Fruit fly (Drosophila melanogaster) whole organism, embryonic: Measurements from ENCODE around the gene mRpL32.

Experiments
- Awh ChIP-seq: fragments of 200-800 bp; sonication (Bioruptor generic); IDR thresholded peaks from 2 replicates; pipeline ENCODE4, ENCODE4 v1.3.6; 2022; ENCODE audit warnings: missing biosample characterization, missing genetic modification characterization
- CG1024 ChIP-seq: fragments of 200-800 bp; sonication (Bioruptor generic); IDR thresholded peaks from 2 replicates; pipeline ENCODE4 v1.3.6; 2022; ENCODE audit warnings: missing biosample characterization, missing genetic modification characterization
- CG10431 ChIP-seq: fragments of 200-800 bp; sonication (Bioruptor generic); optimal IDR thresholded peaks from 3 replicates; lab custom pipeline; 2018; ENCODE audit warnings: missing biosample characterization, mild to moderate bottlenecking, missing genetic modification characterization
- CG10543 ChIP-seq: fragments of 200-800 bp; sonication (Bioruptor generic); optimal IDR thresholded peaks from 3 replicates; lab custom pipeline; 2017; ENCODE audit warnings: missing biosample characterization, mild to moderate bottlenecking, missing genetic modification characterization, moderate library complexity
- CG12104 ChIP-seq: fragments of 200-800 bp; sonication (Bioruptor generic); optimal IDR thresholded peaks from 3 replicates; lab custom pipeline; 2016; ENCODE audit warnings: missing biosample characterization, missing genetic modification characterization
- CG12299 ChIP-seq: fragments of 200-800 bp; sonication (Bioruptor generic); optimal IDR thresholded peaks from 2 replicates; lab custom pipeline; 2018; ENCODE audit warnings: missing biosample characterization, mild to moderate bottlenecking, missing genetic modification characterization
- CG13624 ChIP-seq: fragments of 200-800 bp; sonication (Bioruptor generic); optimal IDR thresholded peaks from 2 replicates; lab custom pipeline; 2016; ENCODE audit warnings: missing biosample characterization, missing genetic modification characterization
- CG15269 ChIP-seq: fragments of 200-800 bp; sonication (Bioruptor generic); optimal IDR thresholded peaks from 2 replicates; lab custom pipeline; 2018; ENCODE audit warnings: missing biosample characterization, mild to moderate bottlenecking, missing genetic modification characterization, moderate library complexity
- CG1603 ChIP-seq: fragments of 200-800 bp; sonication (Bioruptor generic); optimal IDR thresholded peaks from 2 replicates; lab custom pipeline; 2019; ENCODE audit warnings: missing biosample characterization, mild to moderate bottlenecking, missing genetic modification characterization, moderate library complexity
- CG2116 ChIP-seq: fragments of 200-800 bp; sonication (Bioruptor generic); optimal IDR thresholded peaks from 3 replicates; lab custom pipeline; 2018; ENCODE audit warnings: missing biosample characterization, mild to moderate bottlenecking, missing genetic modification characterization
- CG31224 ChIP-seq: fragments of 200-800 bp; sonication (Bioruptor generic); IDR thresholded peaks from 2 replicates; pipeline ENCODE4 v1.3.6; 2022; ENCODE audit warnings: missing biosample characterization, missing genetic modification characterization
- CG3163 ChIP-seq: fragments of 200-800 bp; sonication (Bioruptor generic); optimal IDR thresholded peaks from 3 replicates; lab custom pipeline; 2016; ENCODE audit warnings: missing biosample characterization, missing genetic modification characterization
- CG3281 ChIP-seq: fragments of 200-800 bp; sonication (Bioruptor generic); optimal IDR thresholded peaks from 3 replicates; lab custom pipeline; 2017; ENCODE audit warnings: missing biosample characterization, mild to moderate bottlenecking, missing genetic modification characterization
- CG33213 ChIP-seq: fragments of 200-800 bp; sonication (Bioruptor generic); optimal IDR thresholded peaks from 3 replicates; lab custom pipeline; 2016; ENCODE audit warnings: missing biosample characterization, missing genetic modification characterization
- CG4360 ChIP-seq: fragments of 200-800 bp; sonication (Bioruptor generic); IDR thresholded peaks from 2 replicates; pipeline ENCODE4 v1.3.6; 2022; ENCODE audit warnings: missing biosample characterization, missing genetic modification characterization
- CG4617 ChIP-seq: fragments of 200-800 bp; sonication (Bioruptor generic); optimal IDR thresholded peaks from 3 replicates; lab custom pipeline; 2016; ENCODE audit warnings: missing biosample characterization, missing genetic modification characterization, borderline replicate concordance
- CG4820 ChIP-seq: fragments of 200-800 bp; sonication (Bioruptor generic); optimal IDR thresholded peaks from 3 replicates; lab custom pipeline; 2016; ENCODE audit warnings: missing biosample characterization, missing genetic modification characterization
- CG6254 ChIP-seq: fragments of 200-800 bp; sonication (Bioruptor generic); optimal IDR thresholded peaks from 3 replicates; lab custom pipeline; 2017; ENCODE audit warnings: mild to moderate bottlenecking, missing biosample characterization, missing genetic modification reagents, missing genetic modification characterization
- CG6272 ChIP-seq: fragments of 200-800 bp; sonication (Bioruptor generic); IDR thresholded peaks from 2 replicates; pipeline ENCODE4 v1.3.6; 2022; ENCODE audit warnings: missing biosample characterization, missing genetic modification characterization
- CG8290 ChIP-seq, 3 experiments: fragments of 200-800 bp; sonication (Bioruptor generic); optimal IDR thresholded peaks; 2 replicates each; lab custom pipeline; 2016 to 2019; ENCODE audit warnings: missing biosample characterization in 3 of 3, missing genetic modification characterization in 3 of 3, mild to moderate bottlenecking in 2 of 3, moderate library complexity in 1 of 3
- Chrac-16 ChIP-seq: fragments of 200-800 bp; sonication (Bioruptor generic); optimal IDR thresholded peaks from 3 replicates; lab custom pipeline; 2016; ENCODE audit warnings: missing biosample characterization, missing genetic modification characterization
- Dek ChIP-seq: fragments of 200-800 bp; sonication (Bioruptor generic); optimal IDR thresholded peaks from 3 replicates; lab custom pipeline; 2019; ENCODE audit warnings: missing biosample characterization, mild to moderate bottlenecking, missing genetic modification characterization, moderate library complexity
- Dip2 ChIP-seq: fragments of 200-800 bp; sonication (Bioruptor generic); IDR thresholded peaks from 2 replicates; pipeline ENCODE4 v1.3.6; 2022; ENCODE audit warnings: missing biosample characterization, missing genetic modification characterization
- Ets65A ChIP-seq: fragments of 200-800 bp; sonication (Bioruptor generic); peaks from one replicate; lab custom pipeline; 2016; ENCODE audit warnings: missing biosample characterization, missing genetic modification characterization
- Fer1 ChIP-seq: fragments of 200-800 bp; sonication (Bioruptor generic); optimal IDR thresholded peaks from 2 replicates; lab custom pipeline; 2017; ENCODE audit warnings: missing biosample characterization, mild to moderate bottlenecking, missing genetic modification characterization
- Lhr ChIP-seq: fragments of 200-800 bp; sonication (Bioruptor generic); optimal IDR thresholded peaks from 3 replicates; lab custom pipeline; 2017; ENCODE audit warnings: mild to moderate bottlenecking, missing biosample characterization, missing genetic modification reagents, missing genetic modification characterization
- MESR4 ChIP-seq: fragments of 200-800 bp; sonication (Bioruptor generic); optimal IDR thresholded peaks from 2 replicates; lab custom pipeline; 2018; ENCODE audit warnings: missing biosample characterization, mild to moderate bottlenecking, missing genetic modification characterization, moderate library complexity
- Max ChIP-seq: fragments of 200-800 bp; sonication (Bioruptor generic); optimal IDR thresholded peaks from 2 replicates; lab custom pipeline; 2016; ENCODE audit warnings: missing biosample characterization, mild to moderate bottlenecking, missing genetic modification characterization
- Opbp ChIP-seq: fragments of 200-800 bp; sonication (Bioruptor generic); IDR thresholded peaks from 3 replicates; pipeline ENCODE4 v1.3.6; 2022; ENCODE audit warnings: missing biosample characterization, missing genetic modification characterization; ENCODE audit not compliant: partially characterized antibody
- Pdp1 ChIP-seq, 2 experiments: fragments of 200-800 bp; sonication (Bioruptor generic); optimal IDR thresholded peaks; 3 replicates each; lab custom pipeline; 2016; ENCODE audit warnings: missing biosample characterization in 2 of 2, missing genetic modification characterization in 2 of 2, mild to moderate bottlenecking in 1 of 2, moderate library complexity in 1 of 2
- YL-1 ChIP-seq: fragments of 200-800 bp; sonication (Bioruptor generic); optimal IDR thresholded peaks from 3 replicates; lab custom pipeline; 2017; ENCODE audit warnings: missing biosample characterization, mild to moderate bottlenecking, missing genetic modification characterization
- bigmax ChIP-seq: fragments of 200-800 bp; sonication (Bioruptor generic); optimal IDR thresholded peaks from 2 replicates; lab custom pipeline; 2018; ENCODE audit warnings: missing biosample characterization, mild to moderate bottlenecking, missing genetic modification characterization
- cg ChIP-seq: fragments of 200-800 bp; sonication (Bioruptor generic); optimal IDR thresholded peaks from 3 replicates; lab custom pipeline; 2019; ENCODE audit warnings: missing biosample characterization, mild to moderate bottlenecking, missing genetic modification characterization, moderate library complexity
- dm ChIP-seq: fragments of 200-800 bp; sonication (Bioruptor generic); optimal IDR thresholded peaks from 3 replicates; lab custom pipeline; 2016; ENCODE audit warnings: missing biosample characterization, missing genetic modification characterization
- grau ChIP-seq: fragments of 200-800 bp; optimal IDR thresholded peaks from 3 replicates; lab custom pipeline; 2019; ENCODE audit warnings: missing biosample characterization, mild to moderate bottlenecking, missing genetic modification characterization, moderate library complexity
- grn ChIP-seq: fragments of 200-800 bp; sonication (Bioruptor generic); optimal IDR thresholded peaks from 3 replicates; lab custom pipeline; 2017; ENCODE audit warnings: missing biosample characterization, missing genetic modification characterization
- her ChIP-seq: fragments of 200-800 bp; sonication (Bioruptor generic); optimal IDR thresholded peaks from 2 replicates; lab custom pipeline; 2016; ENCODE audit warnings: missing biosample characterization, missing genetic modification characterization
- insv ChIP-seq, 2 experiments: fragments of 200-800 bp; sonication (Bioruptor generic); optimal IDR thresholded peaks; 3 replicates each; lab custom pipeline; 2016 to 2018; ENCODE audit warnings: missing biosample characterization in 2 of 2, missing genetic modification characterization in 2 of 2
- kah ChIP-seq: fragments of 200-800 bp; sonication (Bioruptor generic); optimal IDR thresholded peaks from 2 replicates; lab custom pipeline; 2018; ENCODE audit warnings: missing biosample characterization, mild to moderate bottlenecking, missing genetic modification characterization
- mirr ChIP-seq: fragments of 200-800 bp; sonication (Bioruptor generic); optimal IDR thresholded peaks from 3 replicates; lab custom pipeline; 2018; ENCODE audit warnings: missing biosample characterization, mild to moderate bottlenecking, missing genetic modification characterization
- nerfin-1 ChIP-seq: fragments of 200-800 bp; sonication (Bioruptor generic); optimal IDR thresholded peaks from 3 replicates; lab custom pipeline; 2019; ENCODE audit warnings: missing biosample characterization, mild to moderate bottlenecking, missing genetic modification characterization, moderate library complexity
- p53 ChIP-seq: fragments of 200-800 bp; sonication (Bioruptor generic); optimal IDR thresholded peaks from 2 replicates; lab custom pipeline; 2016; ENCODE audit warnings: missing biosample characterization, missing genetic modification characterization
- pb ChIP-seq: fragments of 200-800 bp; sonication (Bioruptor generic); optimal IDR thresholded peaks from 3 replicates; lab custom pipeline; 2016; ENCODE audit warnings: missing biosample characterization, missing genetic modification characterization
- pzg ChIP-seq: fragments of 200-800 bp; sonication (Bioruptor generic); optimal IDR thresholded peaks from 3 replicates; lab custom pipeline; 2018; ENCODE audit warnings: missing biosample characterization, mild to moderate bottlenecking, missing genetic modification characterization, moderate library complexity
- sd ChIP-seq: fragments of 200-800 bp; sonication (Bioruptor generic); optimal IDR thresholded peaks from 3 replicates; lab custom pipeline; 2018; ENCODE audit warnings: missing biosample characterization, mild to moderate bottlenecking, missing genetic modification characterization, moderate library complexity
- so ChIP-seq: fragments of 200-800 bp; sonication (Bioruptor generic); IDR thresholded peaks from 3 replicates; pipeline ENCODE4 v1.3.6; 2022; ENCODE audit warnings: missing biosample characterization, missing genetic modification characterization
- tap ChIP-seq: fragments of 200-800 bp; optimal IDR thresholded peaks from 3 replicates; lab custom pipeline; 2019; ENCODE audit warnings: missing biosample characterization, mild to moderate bottlenecking, missing genetic modification characterization, moderate library complexity

mRpL32 gene

DNA sequence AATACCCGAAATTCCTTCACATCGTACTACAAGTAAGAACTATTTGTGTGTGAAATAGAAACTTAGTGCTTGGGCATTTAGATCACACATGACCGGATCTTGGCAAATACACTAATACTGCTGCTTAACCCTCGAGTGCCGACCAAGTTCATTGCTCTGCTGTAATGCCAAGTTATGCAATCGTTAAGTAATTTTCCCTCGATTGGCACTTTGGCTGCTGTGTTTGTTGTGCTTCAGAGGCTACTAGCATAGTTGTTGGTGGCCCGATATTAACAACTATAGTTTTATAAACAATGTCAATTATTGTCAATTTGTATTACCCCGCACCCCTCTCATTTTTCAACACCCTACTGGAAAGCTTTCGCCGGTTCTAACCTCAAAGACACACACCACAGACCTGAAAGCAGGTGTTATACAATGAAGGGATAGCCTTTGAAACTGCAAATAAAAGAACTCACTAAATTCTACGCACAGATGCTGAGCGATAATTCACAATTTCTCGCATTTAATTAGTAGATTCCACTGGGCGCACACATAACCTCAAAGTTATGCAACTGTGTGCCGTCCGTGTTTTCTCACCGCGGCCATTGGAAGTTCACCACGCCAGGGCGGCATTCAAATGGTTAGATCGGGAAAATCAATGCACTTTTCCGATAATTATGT, 34.3 kb upstream of the mRpL32 start (continued):
- peak; percentile 67 for TF ChIP-seq sd (tag; lab: Kevin White, UChicago)
- TF ChIP-seq CG33213 (GFP tag; lab: Kevin White, UChicago): peak; percentile 17
- TF ChIP-seq CG8290 (GFP tag; optimal IDR thresholded peaks at IDR 0.05; lab: Kevin White, UChicago): no peak
- peak in 1 of 2 experiments; percentile 17 for TF ChIP-seq CG8290 (tag; optimal IDR thresholded peaks at IDR 0.05; lab: Kevin White, UChicago)
- peak; percentile 22 for TF ChIP-seq grau (tag; lab: Kevin White, UChicago)
- peak; percentile 18 for TF ChIP-seq mirr (GFP tag; lab: Kevin White, UChicago)
- no peak for TF ChIP-seq Awh
- TF ChIP-seq CG4820: no peak
- TF ChIP-seq CG4360: no peak
- TF ChIP-seq YL-1 (GFP tag; lab: Kevin White, UChicago): peak; percentile 96
- TF ChIP-seq CG6254 (GFP tag; lab: Kevin White, UChicago): peak; percentile 50
- TF ChIP-seq CG2116 (GFP tag; lab: Kevin White, UChicago): peak; percentile 25
- peak; percentile 6 for TF ChIP-seq CG12299 (tag; lab: Kevin White, UChicago)
- peak; percentile 49 for TF ChIP-seq MESR4 (GFP tag; lab: Kevin White, UChicago)
- no peak for TF ChIP-seq grn
- TF ChIP-seq kah (GFP tag; lab: Kevin White, UChicago): peak; percentile 2
- TF ChIP-seq nerfin-1 (tag; lab: Kevin White, UChicago): peak; percentile 89
- TF ChIP-seq CG13624: peak; percentile 18
- no peak for TF ChIP-seq so (GFP tag; lab: Robert Waterston, UW)
- TF ChIP-seq Dek (tag; lab: Kevin White, UChicago): peak; percentile 9
- TF ChIP-seq dm (GFP tag; lab: Kevin White, UChicago): peak; percentile 62
- TF ChIP-seq CG10543: peak; percentile 50
- TF ChIP-seq CG6272 (GFP tag; lab: Robert Waterston, UW): no peak
- TF ChIP-seq CG10431 (GFP tag; lab: Kevin White, UChicago): peak; percentile 53
- no peak for TF ChIP-seq Max
- TF ChIP-seq pzg (GFP tag; lab: Kevin White, UChicago): peak; percentile 4
- no peak for TF ChIP-seq Dip2 (GFP tag; lab: Robert Waterston, UW)
- peak; percentile 6 for TF ChIP-seq Fer1 (GFP tag; lab: Kevin White, UChicago)
- TF ChIP-seq bigmax (GFP tag; lab: Kevin White, UChicago): peak; percentile 100
- TF ChIP-seq her: no peak
- peak in 1 of 2 experiments; percentile 100 for TF ChIP-seq Pdp1 (GFP tag; optimal IDR thresholded peaks at IDR 0.05; lab: Kevin White, UChicago)
- TF ChIP-seq CG1603 (tag; lab: Kevin White, UChicago): peak; percentile 11

DNA sequence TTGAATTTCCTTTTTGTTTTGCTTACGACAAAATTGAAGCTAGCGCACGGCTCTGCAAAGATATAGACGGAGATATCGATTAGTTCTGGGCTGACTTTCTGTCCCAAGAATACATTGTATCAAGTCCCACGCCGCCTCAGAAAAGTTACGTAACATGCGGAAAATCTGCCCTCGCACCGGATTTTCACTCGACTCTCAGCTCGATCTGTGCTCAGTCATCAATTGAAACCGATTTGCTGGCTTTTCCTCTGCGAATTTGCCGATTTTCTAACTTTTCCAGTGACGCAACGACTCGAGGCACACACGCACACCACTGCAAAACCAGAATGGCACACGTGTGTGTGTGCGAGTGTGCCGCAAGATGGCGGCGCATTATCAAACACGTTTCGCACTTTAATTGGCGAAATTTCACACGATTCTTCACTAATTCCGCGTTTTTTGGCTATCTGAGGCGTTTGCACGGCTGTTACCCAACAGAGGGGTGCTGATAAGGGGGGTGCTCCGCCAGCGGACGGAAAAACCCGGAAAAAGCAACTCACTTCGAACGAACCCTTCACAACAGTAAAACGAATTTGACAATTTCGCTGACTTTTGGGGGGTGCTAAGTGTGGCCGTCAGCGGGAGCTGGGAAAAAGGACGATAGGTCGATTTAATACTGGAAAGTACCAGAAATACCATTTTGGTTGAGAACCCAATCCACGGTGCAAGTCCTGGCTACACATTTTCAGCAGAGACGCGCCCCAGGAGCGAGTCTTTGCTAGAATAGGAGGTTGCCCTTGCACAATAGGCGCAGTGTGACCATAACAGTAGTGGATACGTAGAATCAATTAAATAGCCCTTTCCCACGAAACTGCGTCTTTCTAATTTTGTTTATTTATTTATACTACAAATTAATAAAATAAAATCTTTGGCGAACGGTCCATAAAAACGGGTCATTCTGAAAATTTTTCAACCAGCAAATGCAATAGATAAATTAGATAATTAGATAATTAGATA, 33.4 kb upstream of the mRpL32 start, which contains the start of gene ATPsynC:
Gene ATPsynC, minus strand, starts transcription at position 634 of the 996 bp plus-strand sequence.
- peak; percentile 99 for TF ChIP-seq Lhr (GFP tag; lab: Kevin White, UChicago)
- peak; percentile 11 for TF ChIP-seq tap (tag; lab: Kevin White, UChicago)
- TF ChIP-seq cg: peak; percentile 89
- TF ChIP-seq CG31224 (GFP tag; lab: Robert Waterston, UW): no peak
- peak; percentile 20 for TF ChIP-seq CG12104 (GFP tag; lab: Kevin White, UChicago)
- peak; percentile 67 for TF ChIP-seq p53 (GFP tag; lab: Kevin White, UChicago)
- peak in 1 of 2 experiments; percentile 66 for TF ChIP-seq insv (GFP tag; optimal IDR thresholded peaks at IDR 0.05; lab: Kevin White, UChicago)
- no peak for TF ChIP-seq Opbp (GFP tag; lab: Robert Waterston, UW)
- peak; percentile 27 for TF ChIP-seq CG3163 (GFP tag; lab: Kevin White, UChicago)
- peak; percentile 29 for TF ChIP-seq CG4820
- no peak for TF ChIP-seq Chrac-16 (GFP tag; lab: Kevin White, UChicago)
- TF ChIP-seq sd (tag; lab: Kevin White, UChicago): peak; percentile 37
- TF ChIP-seq pb (GFP tag; lab: Kevin White, UChicago): peak; percentile 51
- peak; percentile 30 for TF ChIP-seq CG4617
- TF ChIP-seq CG1024 (GFP tag; lab: Robert Waterston, UW): no peak
- TF ChIP-seq Ets65A (GFP tag; lab: Kevin White, UChicago): peak; percentile 69
- peak; percentile 15 for TF ChIP-seq CG15269
- peak; percentile 57 for TF ChIP-seq CG3281 (GFP tag; lab: Kevin White, UChicago)
